Worm (Caenorhabditis elegans): ENCODE data around the gene inx-11.
A peak's percentile ranks its signal among the peaks of the same experiment; 100 is the strongest.

inx-11 gene

DNA sequence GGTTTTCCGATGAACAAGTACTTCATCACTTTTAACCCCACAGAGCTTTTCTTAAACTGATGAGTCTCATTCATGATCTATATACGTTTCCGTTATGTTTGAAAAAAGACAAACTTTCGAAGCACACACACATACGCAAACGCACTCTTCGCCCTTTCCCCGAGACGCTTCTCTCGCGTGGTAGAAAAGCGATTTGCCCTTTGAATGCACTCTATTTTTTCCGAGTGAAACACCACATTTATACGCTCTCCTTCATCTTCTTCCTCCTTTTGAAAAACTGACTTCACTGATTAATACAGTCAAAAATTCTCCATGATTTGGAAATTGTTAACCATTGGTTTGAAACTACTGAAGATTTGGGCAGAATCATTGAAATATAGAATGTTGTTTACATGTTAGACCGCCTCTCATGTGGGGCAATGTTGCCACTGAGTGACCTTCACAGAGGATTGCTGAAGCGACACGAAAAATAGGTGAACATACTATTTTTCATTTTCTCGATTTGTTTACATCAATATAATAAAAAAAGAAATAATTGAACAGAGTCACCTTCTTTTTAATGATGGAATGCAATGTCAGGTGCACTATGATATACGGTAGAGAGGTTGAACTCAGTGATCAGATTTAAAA lies 49.5 kb downstream of the inx-11 start (continued):
- TF ChIP-seq elt-2 (tag; optimal IDR thresholded peaks at IDR 0.05) (no peak), nhr-28 (tag; optimal IDR thresholded peaks at IDR 0.05) (no peak), nhr-12 (tag; optimal IDR thresholded peaks at IDR 0.05) (no peak), R02D3.7 (tag; optimal IDR thresholded peaks at IDR 0.05) (no peak), nhr-76 (tag; optimal IDR thresholded peaks at IDR 0.05) (no peak)

- TF ChIP-seq hmg-11 (tag; optimal IDR thresholded peaks at IDR 0.05) = no peak
- no peak for TF ChIP-seq aly-2 (tag; optimal IDR thresholded peaks at IDR 0.05)
- no peak for TF ChIP-seq R02D3.7 (tag; optimal IDR thresholded peaks at IDR 0.05)
- no peak for TF ChIP-seq egl-5 (tag; optimal IDR thresholded peaks at IDR 0.05)
- TF ChIP-seq nhr-28 (tag; optimal IDR thresholded peaks at IDR 0.05) = no peak
- no peak for TF ChIP-seq lsy-12 (tag; optimal IDR thresholded peaks at IDR 0.05)
- TF ChIP-seq tbx-2 (tag; optimal IDR thresholded peaks at IDR 0.05) = no peak
- no peak for TF ChIP-seq nhr-237 (tag; optimal IDR thresholded peaks at IDR 0.05)
- no peak for TF ChIP-seq ceh-9 (tag; optimal IDR thresholded peaks at IDR 0.05)
- TF ChIP-seq unc-62 (GFP tag; optimal IDR thresholded peaks at IDR 0.05) = peak; percentile 68
- no peak for TF ChIP-seq unc-39 (tag; optimal IDR thresholded peaks at IDR 0.05)
- TF ChIP-seq snpc-4 (tag; optimal IDR thresholded peaks at IDR 0.05) = no peak
- TF ChIP-seq nhr-12 (tag; optimal IDR thresholded peaks at IDR 0.05) = no peak
- no peak for TF ChIP-seq ZK546.5 (tag; optimal IDR thresholded peaks at IDR 0.05)
- TF ChIP-seq ceh-28 (tag; optimal IDR thresholded peaks at IDR 0.05) = no peak
- peak; percentile 84 for TF ChIP-seq nhr-25 (tag; optimal IDR thresholded peaks at IDR 0.05)
- no peak for TF ChIP-seq sea-2 (GFP tag; optimal IDR thresholded peaks at IDR 0.05)
- TF ChIP-seq ceh-82 (tag; optimal IDR thresholded peaks at IDR 0.05) = no peak
- no peak for TF ChIP-seq jun-1 (tag; optimal IDR thresholded peaks at IDR 0.05)
- no peak for TF ChIP-seq ama-1 (optimal IDR thresholded peaks at IDR 0.05)
- peak; percentile 57 for TF ChIP-seq daf-12 (tag; optimal IDR thresholded peaks at IDR 0.05)
- no peak for TF ChIP-seq zag-1 (tag; optimal IDR thresholded peaks at IDR 0.05)
- no peak for TF ChIP-seq ceh-16 (tag; optimal IDR thresholded peaks at IDR 0.05)
- no peak for TF ChIP-seq nfya-1 (tag; optimal IDR thresholded peaks at IDR 0.05; ENCODE audit: insufficient read depth)
- no peak for TF ChIP-seq eor-1 (tag; optimal IDR thresholded peaks at IDR 0.05)
- TF ChIP-seq pqm-1 (tag; optimal IDR thresholded peaks at IDR 0.05) = no peak
- TF ChIP-seq elt-1 (tag; optimal IDR thresholded peaks at IDR 0.05) = peak; percentile 59
- no peak for TF ChIP-seq mml-1 (tag; optimal IDR thresholded peaks at IDR 0.05)
- TF ChIP-seq egl-27 (tag; optimal IDR thresholded peaks at IDR 0.05) = no peak
- no peak for TF ChIP-seq nhr-77 (tag; optimal IDR thresholded peaks at IDR 0.05)
- no peak for TF ChIP-seq pha-4 (tag; optimal IDR thresholded peaks at IDR 0.05)
- TF ChIP-seq nhr-43 (tag; optimal IDR thresholded peaks at IDR 0.05; ENCODE audit: poor library complexity, severe bottlenecking) = no peak
- no peak for TF ChIP-seq ztf-11 (tag; optimal IDR thresholded peaks at IDR 0.05)
- TF ChIP-seq fkh-10 (GFP tag; optimal IDR thresholded peaks at IDR 0.05) = no peak
- TF ChIP-seq nhr-67 (tag; optimal IDR thresholded peaks at IDR 0.05) = no peak
- no peak for TF ChIP-seq nhr-11 (tag; optimal IDR thresholded peaks at IDR 0.05)
- no peak for TF ChIP-seq elt-2 (tag; optimal IDR thresholded peaks at IDR 0.05)
- no peak for TF ChIP-seq lin-39 (tag; optimal IDR thresholded peaks at IDR 0.05)
- TF ChIP-seq ztf-4 (tag; optimal IDR thresholded peaks at IDR 0.05) = no peak
- TF ChIP-seq nhr-23 (tag; optimal IDR thresholded peaks at IDR 0.05) = peak; percentile 81
- TF ChIP-seq mdl-1 (tag; optimal IDR thresholded peaks at IDR 0.05) = no peak
- TF ChIP-seq fos-1 (tag; optimal IDR thresholded peaks at IDR 0.05) = no peak
- TF ChIP-seq fkh-2 (tag; optimal IDR thresholded peaks at IDR 0.05) = no peak
- no peak for TF ChIP-seq lin-15B (tag; optimal IDR thresholded peaks at IDR 0.05)
- TF ChIP-seq elt-3 (tag; optimal IDR thresholded peaks at IDR 0.05) = no peak
Observed at ce11 chrV:12537505-12537904, 50.5 kb downstream of the inx-11 start.
